Fruit fly (Drosophila melanogaster) whole organism, wandering third instar larva: ENCODE data around the gene CG43815.

ENCODE experiments used
- Hr78 ChIP-seq: fragments of >200 bp; optimal IDR thresholded peaks from 2 replicates; lab custom pipeline; 2017; ENCODE audit warnings: missing biosample characterization, missing genetic modification characterization
- fru ChIP-seq: fragments of 200-800 bp; sonication (Bioruptor generic); optimal IDR thresholded peaks from 3 replicates; lab custom pipeline; 2016; ENCODE audit warnings: missing biosample characterization, mild to moderate bottlenecking, missing genetic modification characterization
- h ChIP-seq: fragments of 200-800 bp; sonication (Bioruptor generic); optimal IDR thresholded peaks from 3 replicates; lab custom pipeline; 2016; ENCODE audit warnings: missing biosample characterization, mild to moderate bottlenecking, missing genetic modification characterization

DNA sequence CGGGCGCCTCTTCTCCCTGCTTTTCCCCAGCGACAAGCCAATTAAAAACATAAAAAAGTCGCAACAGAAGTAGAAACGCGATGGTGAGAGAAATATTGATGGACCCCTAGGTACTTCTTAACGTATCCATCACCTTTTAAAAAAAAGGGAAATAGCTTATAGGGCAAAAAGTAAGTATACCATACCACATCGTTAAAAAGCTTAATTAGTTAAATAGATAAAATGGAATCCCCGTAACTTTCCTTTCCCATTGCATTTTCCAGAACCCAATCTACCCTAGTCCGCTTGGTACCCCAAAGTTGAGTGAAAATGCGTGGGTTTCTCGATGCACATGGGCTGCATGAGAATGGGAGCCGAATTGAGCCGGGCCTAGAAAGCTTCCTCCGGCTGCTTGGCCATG is 18.6 kb downstream of the CG43815 start:
- TF ChIP-seq Hr78 (no peak), fru (GFP tag; lab: Kevin White, UChicago) (no peak), h (GFP tag; lab: Kevin White, UChicago) (no peak)
